Fruit fly (Drosophila melanogaster) whole organism, embryonic: ENCODE results near the gene Vps37B.

Source experiments
- CG11695 ChIP-seq: fragments of 200-800 bp; sonication (Bioruptor generic); IDR thresholded peaks from 3 replicates; pipeline ENCODE4 v1.3.6; 2022; ENCODE audit warnings: missing biosample characterization, missing genetic modification characterization
- CG11723 ChIP-seq: fragments of 200-800 bp; sonication (Bioruptor generic); optimal IDR thresholded peaks from 2 replicates; lab custom pipeline; 2017; ENCODE audit warnings: missing biosample characterization, mild to moderate bottlenecking, missing genetic modification characterization
- CG12391 ChIP-seq: fragments of 200-800 bp; sonication (Bioruptor generic); optimal IDR thresholded peaks from 3 replicates; lab custom pipeline; 2018; ENCODE audit warnings: missing biosample characterization, mild to moderate bottlenecking, missing genetic modification characterization, moderate library complexity
- CG14667 ChIP-seq: fragments of 200-800 bp; sonication (Bioruptor generic); IDR thresholded peaks from 2 replicates; pipeline ENCODE4 v1.3.6; 2022; ENCODE audit warnings: missing biosample characterization, missing genetic modification characterization
- CG15514 ChIP-seq: fragments of 200-800 bp; sonication (Bioruptor generic); optimal IDR thresholded peaks from 3 replicates; lab custom pipeline; 2017; ENCODE audit warnings: missing biosample characterization, missing genetic modification characterization, mild to moderate bottlenecking, moderate library complexity, missing genetic modification reagents
- CG31365 ChIP-seq: fragments of 200-800 bp; sonication (Bioruptor generic); optimal IDR thresholded peaks from 2 replicates; lab custom pipeline; 2018; ENCODE audit warnings: missing biosample characterization, mild to moderate bottlenecking, missing genetic modification characterization
- CG31388 ChIP-seq: fragments of 200-800 bp; sonication (Bioruptor generic); optimal IDR thresholded peaks from 2 replicates; lab custom pipeline; 2016; ENCODE audit warnings: missing biosample characterization, missing genetic modification characterization
- CG42726 ChIP-seq: fragments of 200-800 bp; sonication (Bioruptor generic); IDR thresholded peaks from 2 replicates; pipeline ENCODE4 v1.3.6; 2022; ENCODE audit warnings: missing biosample characterization, missing genetic modification characterization; ENCODE audit not compliant: partially characterized antibody
- CG4360 ChIP-seq: fragments of 200-800 bp; sonication (Bioruptor generic); IDR thresholded peaks from 2 replicates; pipeline ENCODE4 v1.3.6; 2022; ENCODE audit warnings: missing biosample characterization, missing genetic modification characterization
- CG43689 ChIP-seq: fragments of 200-800 bp; sonication (Bioruptor generic); IDR thresholded peaks from 2 replicates; pipeline ENCODE4 v1.3.6; 2022; ENCODE audit warnings: missing biosample characterization, missing genetic modification characterization
- CG4424 ChIP-seq: fragments of 200-800 bp; sonication (Bioruptor generic); optimal IDR thresholded peaks from 3 replicates; lab custom pipeline; 2016; ENCODE audit warnings: missing biosample characterization, missing genetic modification characterization
- CG4820 ChIP-seq: fragments of 200-800 bp; sonication (Bioruptor generic); optimal IDR thresholded peaks from 3 replicates; lab custom pipeline; 2016; ENCODE audit warnings: missing biosample characterization, missing genetic modification characterization
- CG5180 ChIP-seq: fragments of 200-800 bp; sonication (Bioruptor generic); optimal IDR thresholded peaks from 3 replicates; lab custom pipeline; 2017; ENCODE audit warnings: missing biosample characterization, missing genetic modification characterization, mild to moderate bottlenecking, moderate library complexity, missing genetic modification reagents
- CG7372 ChIP-seq: fragments of 200-800 bp; sonication (Bioruptor generic); IDR thresholded peaks from 2 replicates; pipeline ENCODE4 v1.3.6; 2022; ENCODE audit warnings: missing biosample characterization, missing genetic modification characterization
- CG8089 ChIP-seq: fragments of 200-800 bp; sonication (Bioruptor generic); optimal IDR thresholded peaks from 3 replicates; lab custom pipeline; 2016; ENCODE audit warnings: missing biosample characterization, missing genetic modification characterization
- CrebB ChIP-seq: fragments of 200-800 bp; sonication (Bioruptor generic); optimal IDR thresholded peaks from 3 replicates; lab custom pipeline; 2018; ENCODE audit warnings: missing biosample characterization, mild to moderate bottlenecking, missing genetic modification characterization
- Dek ChIP-seq: fragments of 200-800 bp; sonication (Bioruptor generic); optimal IDR thresholded peaks from 3 replicates; lab custom pipeline; 2019; ENCODE audit warnings: missing biosample characterization, mild to moderate bottlenecking, missing genetic modification characterization, moderate library complexity
- Dll ChIP-seq: fragments of 200-800 bp; sonication (Bioruptor generic); IDR thresholded peaks from 4 replicates; pipeline ENCODE4 v1.3.6; 2022; ENCODE audit warnings: missing biosample characterization, missing genetic modification characterization; ENCODE audit not compliant: partially characterized antibody
- Ets65A ChIP-seq: fragments of 200-800 bp; sonication (Bioruptor generic); peaks from one replicate; lab custom pipeline; 2016; ENCODE audit warnings: missing biosample characterization, missing genetic modification characterization
- Gsc ChIP-seq: fragments of 200-800 bp; sonication (Bioruptor generic); IDR thresholded peaks from 2 replicates; pipeline ENCODE4 v1.3.6; 2022; ENCODE audit warnings: missing biosample characterization, missing genetic modification characterization
- Hr39 ChIP-seq: fragments of >200 bp; optimal IDR thresholded peaks from 2 replicates; lab custom pipeline; 2017
- Lim3 ChIP-seq: fragments of 200-800 bp; sonication (Bioruptor generic); IDR thresholded peaks from 2 replicates; pipeline ENCODE4 v1.3.6; 2022; ENCODE audit warnings: missing biosample characterization, missing genetic modification characterization
- Mad ChIP-seq: fragments of 200-800 bp; sonication (Bioruptor generic); optimal IDR thresholded peaks from 2 replicates; lab custom pipeline; 2016; ENCODE audit warnings: missing biosample characterization, missing genetic modification characterization
- Opbp ChIP-seq: fragments of 200-800 bp; sonication (Bioruptor generic); IDR thresholded peaks from 3 replicates; pipeline ENCODE4 v1.3.6; 2022; ENCODE audit warnings: missing biosample characterization, missing genetic modification characterization; ENCODE audit not compliant: partially characterized antibody
- Ptx1 ChIP-seq: fragments of 200-800 bp; sonication (Bioruptor generic); IDR thresholded peaks from 2 replicates; pipeline ENCODE4 v1.3.6; 2022; ENCODE audit warnings: missing biosample characterization, missing genetic modification characterization
- Scr ChIP-seq: fragments of 200-800 bp; sonication (Bioruptor generic); IDR thresholded peaks from 2 replicates; pipeline ENCODE4 v1.3.6; 2022; ENCODE audit warnings: missing biosample characterization, missing genetic modification characterization; ENCODE audit not compliant: partially characterized antibody
- Side ChIP-seq: fragments of 200-800 bp; sonication (Bioruptor generic); optimal IDR thresholded peaks from 2 replicates; lab custom pipeline; 2016; ENCODE audit warnings: missing biosample characterization, missing genetic modification characterization
- Six4 ChIP-seq: fragments of 200-800 bp; sonication (Bioruptor generic); optimal IDR thresholded peaks from 2 replicates; lab custom pipeline; 2016; ENCODE audit warnings: missing biosample characterization, missing genetic modification characterization
- Taf1 ChIP-seq: fragments of 200-800 bp; sonication (Bioruptor generic); IDR thresholded peaks from 2 replicates; pipeline ENCODE4 v1.3.6; 2022; ENCODE audit warnings: missing biosample characterization, missing genetic modification characterization
- ac ChIP-seq: fragments of 200-800 bp; sonication (Bioruptor generic); optimal IDR thresholded peaks from 3 replicates; lab custom pipeline; 2017; ENCODE audit warnings: missing biosample characterization, mild to moderate bottlenecking, missing genetic modification characterization
- ato ChIP-seq: fragments of 200-800 bp; sonication (Bioruptor generic); IDR thresholded peaks from 2 replicates; pipeline ENCODE4 v1.3.6; 2022; ENCODE audit warnings: missing biosample characterization, missing genetic modification characterization; ENCODE audit not compliant: partially characterized antibody
- bbx ChIP-seq: fragments of 200-800 bp; sonication (Bioruptor generic); IDR thresholded peaks from 2 replicates; pipeline ENCODE4 v1.3.6; 2022; ENCODE audit warnings: missing biosample characterization, missing genetic modification characterization; ENCODE audit not compliant: partially characterized antibody
- bcd ChIP-seq: fragments of 200-800 bp; sonication (Bioruptor generic); optimal IDR thresholded peaks from 2 replicates; lab custom pipeline; 2017; ENCODE audit warnings: missing biosample characterization, mild to moderate bottlenecking, missing genetic modification characterization
- bigmax ChIP-seq: fragments of 200-800 bp; sonication (Bioruptor generic); optimal IDR thresholded peaks from 2 replicates; lab custom pipeline; 2018; ENCODE audit warnings: missing biosample characterization, mild to moderate bottlenecking, missing genetic modification characterization
- caup ChIP-seq: fragments of 200-800 bp; sonication (Bioruptor generic); optimal IDR thresholded peaks from 3 replicates; lab custom pipeline; 2017; ENCODE audit warnings: missing biosample characterization, mild to moderate bottlenecking, missing genetic modification characterization, moderate library complexity; ENCODE audit not compliant: severe bottlenecking
- cwo ChIP-seq: fragments of 200-800 bp; sonication (Bioruptor generic); optimal IDR thresholded peaks from 3 replicates; lab custom pipeline; 2017; ENCODE audit warnings: missing biosample characterization, missing genetic modification characterization, mild to moderate bottlenecking, moderate library complexity, missing genetic modification reagents
- exex ChIP-seq: fragments of 200-800 bp; sonication (Bioruptor generic); optimal IDR thresholded peaks from 4 replicates; lab custom pipeline; 2018; ENCODE audit warnings: missing biosample characterization, mild to moderate bottlenecking, missing genetic modification characterization, moderate library complexity
- gcm ChIP-seq: fragments of 200-800 bp; sonication (Bioruptor generic); optimal IDR thresholded peaks from 2 replicates; lab custom pipeline; 2019; ENCODE audit warnings: missing biosample characterization, mild to moderate bottlenecking, missing genetic modification characterization, moderate library complexity
- grn ChIP-seq: fragments of 200-800 bp; sonication (Bioruptor generic); optimal IDR thresholded peaks from 3 replicates; lab custom pipeline; 2017; ENCODE audit warnings: missing biosample characterization, missing genetic modification characterization
- klu ChIP-seq: fragments of 200-800 bp; sonication (Bioruptor generic); IDR thresholded peaks from 2 replicates; pipeline ENCODE4 v1.3.6; 2022; ENCODE audit warnings: missing biosample characterization, missing genetic modification characterization
- kni ChIP-seq: fragments of 200-800 bp; sonication (Bioruptor generic); optimal IDR thresholded peaks from 3 replicates; lab custom pipeline; 2017; ENCODE audit warnings: mild to moderate bottlenecking, missing biosample characterization, missing genetic modification reagents, missing genetic modification characterization
- mam ChIP-seq: fragments of 200-800 bp; sonication (Bioruptor generic); optimal IDR thresholded peaks from 3 replicates; lab custom pipeline; 2016; ENCODE audit warnings: missing biosample characterization, missing genetic modification characterization
- nerfin-1 ChIP-seq: fragments of 200-800 bp; sonication (Bioruptor generic); optimal IDR thresholded peaks from 3 replicates; lab custom pipeline; 2019; ENCODE audit warnings: missing biosample characterization, mild to moderate bottlenecking, missing genetic modification characterization, moderate library complexity
- oc ChIP-seq: fragments of 200-800 bp; sonication (Bioruptor generic); optimal IDR thresholded peaks from 2 replicates; lab custom pipeline; 2018; ENCODE audit warnings: missing biosample characterization, mild to moderate bottlenecking, missing genetic modification characterization, moderate library complexity
- pros ChIP-seq: fragments of 200-800 bp; sonication (Bioruptor generic); optimal IDR thresholded peaks from 3 replicates; lab custom pipeline; 2019; ENCODE audit warnings: missing biosample characterization, mild to moderate bottlenecking, missing genetic modification characterization, moderate library complexity
- pum ChIP-seq: fragments of 200-800 bp; sonication (Bioruptor generic); optimal IDR thresholded peaks from 2 replicates; lab custom pipeline; 2016; ENCODE audit warnings: missing biosample characterization, missing genetic modification characterization
- rib ChIP-seq: fragments of 200-800 bp; sonication (Bioruptor generic); IDR thresholded peaks from 2 replicates; pipeline ENCODE4 v1.3.6; 2022; ENCODE audit warnings: missing biosample characterization, missing genetic modification characterization
- sc ChIP-seq, 3 experiments: fragments of >200 bp in 2 of 3; fragments of 200-800 bp in 1 of 3; sonication (Bioruptor generic) in 1 of 3; optimal IDR thresholded peaks; 2 replicates in 2 of 3; 3 replicates in 1 of 3; lab custom pipeline; 2017; ENCODE audit warnings: mild to moderate bottlenecking in 1 of 3, missing biosample characterization in 1 of 3, missing genetic modification characterization in 1 of 3, missing genetic modification reagents in 1 of 3
- wek ChIP-seq: fragments of 200-800 bp; sonication (Bioruptor generic); optimal IDR thresholded peaks from 3 replicates; lab custom pipeline; 2018; ENCODE audit warnings: missing biosample characterization, mild to moderate bottlenecking, missing genetic modification characterization, moderate library complexity

Gene Vps37B

DNA sequence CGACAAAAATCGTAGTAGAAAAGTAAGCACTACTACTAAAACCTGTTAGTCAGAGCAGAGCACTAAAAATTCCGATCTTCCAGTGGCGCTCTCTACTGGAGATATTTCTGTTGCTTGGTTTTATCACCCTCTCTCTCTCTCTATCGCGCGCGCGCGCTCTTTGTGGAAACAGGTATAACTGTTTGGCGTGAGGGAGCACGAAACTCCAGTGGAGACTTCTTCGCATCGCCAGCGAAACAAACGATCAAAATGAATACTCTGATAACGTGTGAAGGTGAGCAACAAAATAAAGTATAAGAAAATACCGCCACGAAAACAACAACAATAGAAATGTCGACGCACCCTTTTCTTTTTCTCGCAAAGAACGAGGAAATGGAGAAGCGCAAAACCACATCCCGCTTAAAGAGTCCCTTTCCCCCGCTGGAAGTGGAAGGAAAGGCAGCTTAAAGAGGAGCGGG lies 9.6 kb upstream of the Vps37B start (continued):
- TF ChIP-seq CG43689 (GFP tag; lab: Robert Waterston, UW) (no peak), bbx (GFP tag; lab: Robert Waterston, UW) (no peak), Hr39 (lab: Kevin White, UChicago) (peak; percentile 3), gcm (GFP tag; lab: Kevin White, UChicago) (no peak), Ets65A (GFP tag; lab: Kevin White, UChicago) (no peak), oc (tag; lab: Kevin White, UChicago) (no peak), Opbp (GFP tag; lab: Robert Waterston, UW) (0 out of 3 replicates have a peak, but pooled peaks have one; percentile 30), Dll (GFP tag; lab: Robert Waterston, UW) (0 out of 4 replicates have a peak, but pooled peaks have one; percentile 16), grn (GFP tag; lab: Kevin White, UChicago) (peak; percentile 55), CG4820 (GFP tag; lab: Kevin White, UChicago) (no peak), pros (GFP tag; lab: Kevin White, UChicago) (peak; percentile 79), CrebB (no peak), cwo (GFP tag; lab: Kevin White, UChicago) (no peak), nerfin-1 (tag; lab: Kevin White, UChicago) (peak; percentile 76), kni (GFP tag; lab: Kevin White, UChicago) (peak; percentile 11)

DNA sequence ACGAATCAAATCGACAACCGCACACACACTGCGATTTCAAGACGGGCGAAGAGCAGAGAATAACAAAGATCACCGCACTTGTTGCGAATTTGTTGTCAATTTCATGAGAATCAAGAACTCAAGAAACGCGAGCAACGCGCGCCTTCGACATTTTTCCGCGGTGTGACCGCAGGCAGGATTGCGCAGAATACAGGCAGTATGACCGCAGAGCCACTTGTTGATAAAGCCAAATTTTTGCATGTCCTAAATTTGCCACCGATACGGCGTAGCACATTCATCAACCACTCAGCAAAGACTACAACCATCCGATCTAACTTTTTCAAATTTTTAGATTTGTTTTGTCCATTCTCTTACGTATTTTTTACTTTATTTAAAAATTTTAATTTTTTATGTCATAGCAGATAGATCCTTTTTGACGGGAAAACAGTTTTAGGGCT lies 8.7 kb upstream of the Vps37B start, which contains the start of gene cno:
Gene cno (minus strand): TSS at position 179 of the 437 bp plus-strand sequence.
- TF ChIP-seq Six4 (GFP tag; lab: Kevin White, UChicago) (no peak), ac (no peak), CG11723 (GFP tag; lab: Kevin White, UChicago) (no peak), ato (GFP tag; lab: Robert Waterston, UW) (peak; percentile 24; the same call in 1 of the 2 replicates), Lim3 (GFP tag; lab: Robert Waterston, UW) (no peak), Dek (tag; lab: Kevin White, UChicago) (peak; percentile 36), bcd (GFP tag; lab: Kevin White, UChicago) (peak; percentile 2), exex (tag; lab: Kevin White, UChicago) (no peak), caup (no peak), Gsc (no peak), CG14667 (GFP tag; lab: Robert Waterston, UW) (no peak), Taf1 (GFP tag; lab: Robert Waterston, UW) (no peak), CG4360 (GFP tag; lab: Robert Waterston, UW) (peak; percentile 48; the same call in 1 of the 2 replicates), CG4424 (GFP tag; lab: Kevin White, UChicago) (no peak), CG15514 (peak; percentile 72), CG8089 (GFP tag; lab: Kevin White, UChicago) (no peak), CG31388 (no peak), Scr (GFP tag; lab: Robert Waterston, UW) (0 out of 2 replicates have a peak, but pooled peaks have one; percentile 22), CG7372 (GFP tag; lab: Robert Waterston, UW) (no peak), mam (GFP tag; lab: Kevin White, UChicago) (no peak), wek (GFP tag; lab: Kevin White, UChicago) (no peak), CG12391 (tag; lab: Kevin White, UChicago) (no peak), CG42726 (GFP tag; lab: Robert Waterston, UW) (peak; percentile 48; the same call in 1 of the 2 replicates), rib (peak; percentile 82), Ptx1 (no peak), bigmax (GFP tag; lab: Kevin White, UChicago) (no peak), sc (optimal IDR thresholded peaks at IDR 0.05; lab: Kevin White, UChicago) (no peak), sc (GFP tag; optimal IDR thresholded peaks at IDR 0.05; lab: Kevin White, UChicago) (no peak), CG31365 (no peak), CG5180 (GFP tag; lab: Kevin White, UChicago) (no peak), pum (no peak), Side (no peak), klu (GFP tag; lab: Robert Waterston, UW) (no peak), CG11695 (GFP tag; lab: Robert Waterston, UW) (no peak), Mad (GFP tag; lab: Kevin White, UChicago) (peak; percentile 9)
